Fruit fly (Drosophila melanogaster) whole organism, embryonic: ENCODE results near the gene Polr2G.

Experiments
- CG12104 ChIP-seq: fragments of 200-800 bp; sonication (Bioruptor generic); optimal IDR thresholded peaks from 3 replicates; lab custom pipeline; 2016; ENCODE audit warnings: missing biosample characterization, missing genetic modification characterization
- CG12155 ChIP-seq: fragments of 200-800 bp; sonication (Bioruptor generic); optimal IDR thresholded peaks from 3 replicates; lab custom pipeline; 2016; ENCODE audit warnings: missing biosample characterization, missing genetic modification characterization
- CG12391 ChIP-seq: fragments of 200-800 bp; sonication (Bioruptor generic); optimal IDR thresholded peaks from 3 replicates; lab custom pipeline; 2018; ENCODE audit warnings: missing biosample characterization, mild to moderate bottlenecking, missing genetic modification characterization, moderate library complexity
- CG12659 ChIP-seq: fragments of 200-800 bp; sonication (Bioruptor generic); optimal IDR thresholded peaks from 3 replicates; lab custom pipeline; 2017; ENCODE audit warnings: mild to moderate bottlenecking, missing biosample characterization, missing genetic modification reagents, missing genetic modification characterization
- CG15514 ChIP-seq: fragments of 200-800 bp; sonication (Bioruptor generic); optimal IDR thresholded peaks from 3 replicates; lab custom pipeline; 2017; ENCODE audit warnings: missing biosample characterization, missing genetic modification characterization, mild to moderate bottlenecking, moderate library complexity, missing genetic modification reagents
- CG17612 ChIP-seq: fragments of 200-800 bp; sonication (Bioruptor generic); IDR thresholded peaks from 2 replicates; pipeline ENCODE4 v1.3.6; 2022; ENCODE audit warnings: missing biosample characterization, missing genetic modification characterization
- CG2120 ChIP-seq: fragments of 200-800 bp; sonication (Bioruptor generic); optimal IDR thresholded peaks from 3 replicates; lab custom pipeline; 2016; ENCODE audit warnings: missing biosample characterization, missing genetic modification characterization
- CG2712 ChIP-seq: fragments of 200-800 bp; optimal IDR thresholded peaks from 3 replicates; lab custom pipeline; 2019; ENCODE audit warnings: missing biosample characterization, mild to moderate bottlenecking, missing genetic modification characterization, moderate library complexity
- CG31224 ChIP-seq: fragments of 200-800 bp; sonication (Bioruptor generic); IDR thresholded peaks from 2 replicates; pipeline ENCODE4 v1.3.6; 2022; ENCODE audit warnings: missing biosample characterization, missing genetic modification characterization
- CG31441 ChIP-seq: fragments of 200-800 bp; sonication (Bioruptor generic); IDR thresholded peaks from 2 replicates; pipeline ENCODE4 v1.3.6; 2022; ENCODE audit warnings: missing biosample characterization, missing genetic modification characterization
- CG32532 ChIP-seq: fragments of 200-800 bp; sonication (Bioruptor generic); IDR thresholded peaks from 2 replicates; pipeline ENCODE4 v1.3.6; 2022; ENCODE audit warnings: missing biosample characterization, missing genetic modification characterization
- CG34224 ChIP-seq: fragments of 200-800 bp; sonication (Bioruptor generic); IDR thresholded peaks from 3 replicates; pipeline ENCODE4 v1.3.6; 2022; ENCODE audit warnings: missing biosample characterization, missing genetic modification characterization; ENCODE audit not compliant: partially characterized antibody
- CG7786 ChIP-seq: fragments of 200-800 bp; sonication (Bioruptor generic); optimal IDR thresholded peaks from 2 replicates; lab custom pipeline; 2016; ENCODE audit warnings: missing biosample characterization, missing genetic modification characterization
- CG8765 ChIP-seq: fragments of 200-800 bp; sonication (Bioruptor generic); IDR thresholded peaks from 2 replicates; pipeline ENCODE4 v1.3.6; 2022; ENCODE audit warnings: missing biosample characterization, missing genetic modification characterization
- CG9797 ChIP-seq: fragments of 200-800 bp; sonication (Bioruptor generic); optimal IDR thresholded peaks from 3 replicates; lab custom pipeline; 2018; ENCODE audit warnings: missing biosample characterization, mild to moderate bottlenecking, missing genetic modification characterization
- CoRest ChIP-seq: fragments of 200-800 bp; sonication (Bioruptor generic); optimal IDR thresholded peaks from 3 replicates; lab custom pipeline; 2018; ENCODE audit warnings: missing biosample characterization, mild to moderate bottlenecking, missing genetic modification characterization, moderate library complexity
- Dbx ChIP-seq: fragments of 200-800 bp; sonication (Bioruptor generic); IDR thresholded peaks from 3 replicates; pipeline ENCODE4 v1.3.6; 2022; ENCODE audit warnings: missing biosample characterization, missing genetic modification characterization
- Dip2 ChIP-seq: fragments of 200-800 bp; sonication (Bioruptor generic); IDR thresholded peaks from 2 replicates; pipeline ENCODE4 v1.3.6; 2022; ENCODE audit warnings: missing biosample characterization, missing genetic modification characterization
- Dll ChIP-seq: fragments of 200-800 bp; sonication (Bioruptor generic); IDR thresholded peaks from 4 replicates; pipeline ENCODE4 v1.3.6; 2022; ENCODE audit warnings: missing biosample characterization, missing genetic modification characterization; ENCODE audit not compliant: partially characterized antibody
- Doc3 ChIP-seq: fragments of 200-800 bp; sonication (Bioruptor generic); IDR thresholded peaks from 3 replicates; pipeline ENCODE4 v1.3.6; 2022; ENCODE audit warnings: missing biosample characterization, missing genetic modification characterization; ENCODE audit not compliant: partially characterized antibody
- E2f2 ChIP-seq: fragments of 200-800 bp; sonication (Bioruptor generic); IDR thresholded peaks from 2 replicates; pipeline ENCODE4 v1.3.6; 2022; ENCODE audit warnings: missing biosample characterization, missing genetic modification characterization
- Elba2 ChIP-seq: fragments of 200-800 bp; sonication (Bioruptor generic); optimal IDR thresholded peaks from 3 replicates; lab custom pipeline; 2016; ENCODE audit warnings: missing biosample characterization, missing genetic modification characterization
- Ets97D ChIP-seq: fragments of 200-800 bp; sonication (Bioruptor generic); optimal IDR thresholded peaks from 3 replicates; lab custom pipeline; 2016; ENCODE audit warnings: missing biosample characterization, missing genetic modification characterization
- Fer1 ChIP-seq: fragments of 200-800 bp; sonication (Bioruptor generic); optimal IDR thresholded peaks from 2 replicates; lab custom pipeline; 2017; ENCODE audit warnings: missing biosample characterization, mild to moderate bottlenecking, missing genetic modification characterization
- HmgZ ChIP-seq: fragments of 200-800 bp; sonication (Bioruptor generic); optimal IDR thresholded peaks from 2 replicates; lab custom pipeline; 2018; ENCODE audit warnings: missing biosample characterization, mild to moderate bottlenecking, missing genetic modification characterization
- Hsf ChIP-seq: fragments of 200-800 bp; sonication (Bioruptor generic); optimal IDR thresholded peaks from 3 replicates; lab custom pipeline; 2016; ENCODE audit warnings: missing biosample characterization, missing genetic modification characterization
- MESR4 ChIP-seq: fragments of 200-800 bp; sonication (Bioruptor generic); optimal IDR thresholded peaks from 2 replicates; lab custom pipeline; 2018; ENCODE audit warnings: missing biosample characterization, mild to moderate bottlenecking, missing genetic modification characterization, moderate library complexity
- Max ChIP-seq: fragments of 200-800 bp; sonication (Bioruptor generic); optimal IDR thresholded peaks from 2 replicates; lab custom pipeline; 2016; ENCODE audit warnings: missing biosample characterization, mild to moderate bottlenecking, missing genetic modification characterization
- Nf-YC ChIP-seq: fragments of 200-800 bp; optimal IDR thresholded peaks from 3 replicates; lab custom pipeline; 2019; ENCODE audit warnings: missing biosample characterization, mild to moderate bottlenecking, missing genetic modification characterization, moderate library complexity
- PHDP ChIP-seq: fragments of 200-800 bp; sonication (Bioruptor generic); optimal IDR thresholded peaks from 3 replicates; lab custom pipeline; 2018; ENCODE audit warnings: missing biosample characterization, mild to moderate bottlenecking, missing genetic modification characterization, moderate library complexity
- YL-1 ChIP-seq: fragments of 200-800 bp; sonication (Bioruptor generic); optimal IDR thresholded peaks from 3 replicates; lab custom pipeline; 2017; ENCODE audit warnings: missing biosample characterization, mild to moderate bottlenecking, missing genetic modification characterization
- bbx ChIP-seq: fragments of 200-800 bp; sonication (Bioruptor generic); IDR thresholded peaks from 2 replicates; pipeline ENCODE4 v1.3.6; 2022; ENCODE audit warnings: missing biosample characterization, missing genetic modification characterization; ENCODE audit not compliant: partially characterized antibody
- bsh ChIP-seq, 2 experiments: fragments of 200-800 bp; sonication (Bioruptor generic); optimal IDR thresholded peaks; 2 replicates each; lab custom pipeline; 2017 to 2018; ENCODE audit warnings: mild to moderate bottlenecking in 2 of 2, missing biosample characterization in 2 of 2, missing genetic modification characterization in 2 of 2, moderate library complexity in 1 of 2
- chm ChIP-seq: fragments of 200-800 bp; sonication (Bioruptor generic); IDR thresholded peaks from 2 replicates; pipeline ENCODE4 v1.3.6; 2022; ENCODE audit warnings: missing biosample characterization, missing genetic modification characterization
- corto ChIP-seq: fragments of 200-800 bp; sonication (Bioruptor generic); optimal IDR thresholded peaks from 2 replicates; lab custom pipeline; 2016; ENCODE audit warnings: missing biosample characterization, mild to moderate bottlenecking, missing genetic modification characterization, moderate library complexity
- dpn ChIP-seq, 2 experiments: fragments of 200-800 bp; sonication (Bioruptor generic); optimal IDR thresholded peaks; 3 replicates each; lab custom pipeline; 2016; ENCODE audit warnings: missing biosample characterization in 2 of 2, missing genetic modification characterization in 2 of 2
- ftz-f1 ChIP-seq: fragments of 200-800 bp; sonication (Bioruptor generic); optimal IDR thresholded peaks from 2 replicates; lab custom pipeline; 2016; ENCODE audit warnings: missing biosample characterization, missing genetic modification characterization
- gce ChIP-seq: fragments of 200-800 bp; sonication (Bioruptor generic); IDR thresholded peaks from 3 replicates; pipeline ENCODE4 v1.3.6; 2022; ENCODE audit warnings: missing biosample characterization, missing genetic modification characterization
- gfzf ChIP-seq: fragments of 200-800 bp; sonication (Bioruptor generic); optimal IDR thresholded peaks from 2 replicates; lab custom pipeline; 2016; ENCODE audit warnings: missing biosample characterization, mild to moderate bottlenecking, missing genetic modification characterization, moderate library complexity
- grau ChIP-seq: fragments of 200-800 bp; optimal IDR thresholded peaks from 3 replicates; lab custom pipeline; 2019; ENCODE audit warnings: missing biosample characterization, mild to moderate bottlenecking, missing genetic modification characterization, moderate library complexity
- hbn ChIP-seq: fragments of 200-800 bp; sonication (Bioruptor generic); IDR thresholded peaks from 2 replicates; pipeline ENCODE4 v1.3.6; 2022; ENCODE audit warnings: missing biosample characterization, missing genetic modification characterization; ENCODE audit not compliant: partially characterized antibody
- nerfin-2 ChIP-seq: fragments of 200-800 bp; sonication (Bioruptor generic); IDR thresholded peaks from 2 replicates; pipeline ENCODE4 v1.3.6; 2022; ENCODE audit warnings: missing biosample characterization, missing genetic modification characterization; ENCODE audit not compliant: partially characterized antibody
- nmo ChIP-seq: fragments of 200-800 bp; sonication (Bioruptor generic); optimal IDR thresholded peaks from 2 replicates; lab custom pipeline; 2018; ENCODE audit warnings: missing biosample characterization, mild to moderate bottlenecking, missing genetic modification characterization, moderate library complexity
- pan ChIP-seq, 4 experiments: fragments of >200 bp in 3 of 4; fragments of 200-800 bp in 1 of 4; sonication (Bioruptor generic) in 1 of 4; optimal IDR thresholded peaks in 3 of 4; IDR thresholded peaks in 1 of 4; 2 replicates each; pipeline versions ENCODE4 v1.3.6 to Lab custom; 2017 to 2022; ENCODE audit warnings: missing biosample characterization in 2 of 4, missing genetic modification characterization in 2 of 4, mixed read lengths in 1 of 4
- phol ChIP-seq: fragments of 200-800 bp; sonication (Bioruptor generic); optimal IDR thresholded peaks from 3 replicates; lab custom pipeline; 2018; ENCODE audit warnings: missing biosample characterization, mild to moderate bottlenecking, missing genetic modification characterization, moderate library complexity
- psq ChIP-seq: fragments of 200-800 bp; sonication (Bioruptor generic); optimal IDR thresholded peaks from 2 replicates; lab custom pipeline; 2017; ENCODE audit warnings: missing biosample characterization, missing genetic modification characterization
- sens-2 ChIP-seq: fragments of 200-800 bp; sonication (Bioruptor generic); IDR thresholded peaks from 2 replicates; pipeline ENCODE4 v1.3.6; 2022; ENCODE audit warnings: missing biosample characterization, missing genetic modification characterization
- stwl ChIP-seq: fragments of 200-800 bp; sonication (Bioruptor generic); optimal IDR thresholded peaks from 3 replicates; lab custom pipeline; 2018; ENCODE audit warnings: missing biosample characterization, mild to moderate bottlenecking, missing genetic modification characterization, moderate library complexity

The Polr2G gene

dm6 chr3R:15213362-15213989 is 9.5 kb downstream of the Polr2G start, which contains the start of the genes CG6654 and CG4210:
Gene CG6654 (minus strand): TSS chr3R:15213658.
Gene CG4210 (plus strand): TSS chr3R:15213974.
- peak; percentile 48 for TF ChIP-seq HmgZ (tag; lab: Kevin White, UChicago)
- TF ChIP-seq CG31224, result no peak
- no peak for TF ChIP-seq gce (GFP tag; lab: Robert Waterston, UW)
- TF ChIP-seq bsh (GFP tag; optimal IDR thresholded peaks at IDR 0.05; lab: Kevin White, UChicago), result peak in 1 of 2 experiments; percentile 16
- TF ChIP-seq ftz-f1 (GFP tag; lab: Kevin White, UChicago), result peak; percentile 38
- peak; percentile 26 for TF ChIP-seq CG12659 (GFP tag; lab: Kevin White, UChicago)
- peak; percentile 30 for TF ChIP-seq Fer1 (GFP tag; lab: Kevin White, UChicago)
- peak; percentile 14 for TF ChIP-seq Max (GFP tag; lab: Kevin White, UChicago)
- no peak for TF ChIP-seq CG7786 (GFP tag; lab: Kevin White, UChicago)
- TF ChIP-seq CG2712, result peak; percentile 49
- TF ChIP-seq MESR4, result peak; percentile 66
- no peak for TF ChIP-seq corto (GFP tag; lab: Kevin White, UChicago)
- peak in 1 of 2 experiments; percentile 9 for TF ChIP-seq dpn (GFP tag; optimal IDR thresholded peaks at IDR 0.05; lab: Kevin White, UChicago)
- peak; percentile 92 for TF ChIP-seq E2f2 (GFP tag; lab: Robert Waterston, UW)
- TF ChIP-seq phol, result peak; percentile 22
- peak; percentile 39 for TF ChIP-seq hbn (GFP tag; lab: Robert Waterston, UW)
- TF ChIP-seq CG34224 (GFP tag; lab: Robert Waterston, UW), result peak; percentile 77
- TF ChIP-seq bbx (GFP tag; lab: Robert Waterston, UW), result 0 out of 2 replicates have a peak, but pooled peaks have one; percentile 39
- TF ChIP-seq YL-1, result peak; percentile 32
- TF ChIP-seq CG9797 (GFP tag; lab: Kevin White, UChicago), result peak; percentile 84
- TF ChIP-seq PHDP (tag; lab: Kevin White, UChicago), result peak; percentile 8
- TF ChIP-seq sens-2 (GFP tag; lab: Robert Waterston, UW), result no peak
- TF ChIP-seq CG2120, result peak; percentile 53
- TF ChIP-seq nmo (GFP tag; lab: Kevin White, UChicago), result peak; percentile 56
- TF ChIP-seq Dll (GFP tag; lab: Robert Waterston, UW), result peak; percentile 69
- TF ChIP-seq Dip2 (GFP tag; lab: Robert Waterston, UW), result no peak
- TF ChIP-seq Nf-YC, result peak; percentile 44
- TF ChIP-seq nerfin-2 (GFP tag; lab: Robert Waterston, UW), result no peak
- peak; percentile 86 for TF ChIP-seq gfzf (GFP tag; lab: Kevin White, UChicago)
- TF ChIP-seq stwl (tag; lab: Kevin White, UChicago), result peak; percentile 98
- peak; percentile 56 for TF ChIP-seq CoRest (tag; lab: Kevin White, UChicago)
- TF ChIP-seq CG17612 (GFP tag; lab: Robert Waterston, UW), result no peak
- peak; percentile 10; the same call in 1 of the 2 replicates for TF ChIP-seq CG32532
- TF ChIP-seq Ets97D (GFP tag; lab: Kevin White, UChicago), result peak; percentile 44
- peak; percentile 21 for TF ChIP-seq CG12155
- TF ChIP-seq Hsf (GFP tag; lab: Kevin White, UChicago), result peak; percentile 0
- no peak for TF ChIP-seq CG8765 (GFP tag; lab: Robert Waterston, UW)
- TF ChIP-seq pan (optimal IDR thresholded peaks at IDR 0.05; lab: Kevin White, UChicago), result no peak
- no peak for TF ChIP-seq pan (GFP tag; optimal IDR thresholded peaks at IDR 0.05 in 1 of 2, IDR thresholded peaks at IDR 0.05 in 1 of 2)
- TF ChIP-seq CG31441, result peak; percentile 64
- TF ChIP-seq grau (tag; lab: Kevin White, UChicago), result peak; percentile 36
- no peak for TF ChIP-seq psq (GFP tag; lab: Kevin White, UChicago)
- TF ChIP-seq chm (GFP tag; lab: Robert Waterston, UW), result 0 out of 2 replicates have a peak, but pooled peaks have one; percentile 9
- TF ChIP-seq CG15514 (GFP tag; lab: Kevin White, UChicago), result peak; percentile 20
- peak; percentile 23 for TF ChIP-seq CG12104 (GFP tag; lab: Kevin White, UChicago)
- TF ChIP-seq CG12391 (tag; lab: Kevin White, UChicago), result peak; percentile 43
- TF ChIP-seq Elba2 (GFP tag; lab: Kevin White, UChicago), result peak; percentile 60
- TF ChIP-seq Dbx (GFP tag; lab: Robert Waterston, UW), result 0 out of 3 replicates have a peak, but pooled peaks have one; percentile 15
- peak; percentile 75 for TF ChIP-seq Doc3 (GFP tag; lab: Robert Waterston, UW)
